Fruit fly (Drosophila melanogaster) whole organism, embryonic: ENCODE data around the gene Prx4.

ENCODE experiments used
- Blimp-1 ChIP-seq: fragments of 200-800 bp; sonication (Bioruptor generic); optimal IDR thresholded peaks from 3 replicates; lab custom pipeline; 2018; ENCODE audit warnings: missing biosample characterization, missing genetic modification characterization, mild to moderate bottlenecking, moderate library complexity, missing genetic modification reagents
- CG10147 ChIP-seq: fragments of 200-800 bp; sonication (Bioruptor generic); optimal IDR thresholded peaks from 2 replicates; lab custom pipeline; 2019; ENCODE audit warnings: missing biosample characterization, mild to moderate bottlenecking, missing genetic modification characterization, moderate library complexity
- CG11398 ChIP-seq: fragments of 200-800 bp; sonication (Bioruptor generic); optimal IDR thresholded peaks from 2 replicates; lab custom pipeline; 2016; ENCODE audit warnings: missing biosample characterization, missing genetic modification characterization
- CG12071 ChIP-seq: fragments of 200-800 bp; sonication (Bioruptor generic); optimal IDR thresholded peaks from 3 replicates; lab custom pipeline; 2018; ENCODE audit warnings: missing biosample characterization, mild to moderate bottlenecking, missing genetic modification characterization
- CG12219 ChIP-seq: fragments of 200-800 bp; sonication (Bioruptor generic); optimal IDR thresholded peaks from 3 replicates; lab custom pipeline; 2018; ENCODE audit warnings: missing biosample characterization, mild to moderate bottlenecking, missing genetic modification characterization
- CG12391 ChIP-seq: fragments of 200-800 bp; sonication (Bioruptor generic); optimal IDR thresholded peaks from 3 replicates; lab custom pipeline; 2018; ENCODE audit warnings: missing biosample characterization, mild to moderate bottlenecking, missing genetic modification characterization, moderate library complexity
- CG14860 ChIP-seq: fragments of 200-800 bp; sonication (Bioruptor generic); IDR thresholded peaks from 3 replicates; pipeline ENCODE4 v1.3.6; 2022; ENCODE audit warnings: missing biosample characterization, missing genetic modification characterization; ENCODE audit not compliant: partially characterized antibody
- CG1529 ChIP-seq: fragments of 200-800 bp; sonication (Bioruptor generic); optimal IDR thresholded peaks from 3 replicates; lab custom pipeline; 2018; ENCODE audit warnings: missing biosample characterization, missing genetic modification characterization
- CG15514 ChIP-seq: fragments of 200-800 bp; sonication (Bioruptor generic); optimal IDR thresholded peaks from 3 replicates; lab custom pipeline; 2017; ENCODE audit warnings: missing biosample characterization, missing genetic modification characterization, mild to moderate bottlenecking, moderate library complexity, missing genetic modification reagents
- CG1647 ChIP-seq: fragments of 200-800 bp; sonication (Bioruptor generic); optimal IDR thresholded peaks from 3 replicates; lab custom pipeline; 2016; ENCODE audit warnings: missing biosample characterization, missing genetic modification characterization
- CG17612 ChIP-seq: fragments of 200-800 bp; sonication (Bioruptor generic); IDR thresholded peaks from 2 replicates; pipeline ENCODE4 v1.3.6; 2022; ENCODE audit warnings: missing biosample characterization, missing genetic modification characterization
- CG2129 ChIP-seq: fragments of 200-800 bp; sonication (Bioruptor generic); IDR thresholded peaks from 2 replicates; pipeline ENCODE4 v1.3.6; 2022; ENCODE audit warnings: missing biosample characterization, missing genetic modification characterization; ENCODE audit not compliant: partially characterized antibody
- CG31365 ChIP-seq: fragments of 200-800 bp; sonication (Bioruptor generic); optimal IDR thresholded peaks from 2 replicates; lab custom pipeline; 2018; ENCODE audit warnings: missing biosample characterization, mild to moderate bottlenecking, missing genetic modification characterization
- CG32532 ChIP-seq: fragments of 200-800 bp; sonication (Bioruptor generic); IDR thresholded peaks from 2 replicates; pipeline ENCODE4 v1.3.6; 2022; ENCODE audit warnings: missing biosample characterization, missing genetic modification characterization
- CG4820 ChIP-seq: fragments of 200-800 bp; sonication (Bioruptor generic); optimal IDR thresholded peaks from 3 replicates; lab custom pipeline; 2016; ENCODE audit warnings: missing biosample characterization, missing genetic modification characterization
- CG5245 ChIP-seq: fragments of 200-800 bp; sonication (Bioruptor generic); optimal IDR thresholded peaks from 3 replicates; lab custom pipeline; 2016; ENCODE audit warnings: missing biosample characterization, missing genetic modification characterization
- CG6854 ChIP-seq: fragments of 200-800 bp; sonication (Bioruptor generic); optimal IDR thresholded peaks from 3 replicates; lab custom pipeline; 2017; ENCODE audit warnings: missing biosample characterization, mild to moderate bottlenecking, missing genetic modification characterization
- CG7963 ChIP-seq: fragments of 200-800 bp; sonication (Bioruptor generic); IDR thresholded peaks from 3 replicates; pipeline ENCODE4 v1.3.6; 2022; ENCODE audit warnings: missing biosample characterization, missing genetic modification characterization; ENCODE audit not compliant: partially characterized antibody
- CG8089 ChIP-seq: fragments of 200-800 bp; sonication (Bioruptor generic); optimal IDR thresholded peaks from 3 replicates; lab custom pipeline; 2016; ENCODE audit warnings: missing biosample characterization, missing genetic modification characterization
- CTCF ChIP-seq: fragments of 200-800 bp; sonication (Bioruptor generic); optimal IDR thresholded peaks from 2 replicates; lab custom pipeline; 2017; ENCODE audit warnings: missing biosample characterization, mild to moderate bottlenecking, missing genetic modification characterization, moderate library complexity
- D19B ChIP-seq: fragments of 200-800 bp; sonication (Bioruptor generic); optimal IDR thresholded peaks from 2 replicates; lab custom pipeline; 2017; ENCODE audit warnings: missing biosample characterization, mild to moderate bottlenecking, missing genetic modification characterization
- HLH4C ChIP-seq: fragments of 200-800 bp; sonication (Bioruptor generic); IDR thresholded peaks from 3 replicates; pipeline ENCODE4 v1.3.6; 2022; ENCODE audit warnings: missing biosample characterization, missing genetic modification characterization; ENCODE audit not compliant: partially characterized antibody
- Hmr ChIP-seq: fragments of 200-800 bp; sonication (Bioruptor generic); optimal IDR thresholded peaks from 3 replicates; lab custom pipeline; 2017; ENCODE audit warnings: mild to moderate bottlenecking, missing biosample characterization, missing genetic modification reagents, missing genetic modification characterization
- Jarid2 ChIP-seq: fragments of 200-800 bp; sonication (Bioruptor generic); optimal IDR thresholded peaks from 3 replicates; lab custom pipeline; 2017; ENCODE audit warnings: mild to moderate bottlenecking, missing biosample characterization, missing genetic modification reagents, missing genetic modification characterization
- PHDP ChIP-seq: fragments of 200-800 bp; sonication (Bioruptor generic); optimal IDR thresholded peaks from 3 replicates; lab custom pipeline; 2018; ENCODE audit warnings: missing biosample characterization, mild to moderate bottlenecking, missing genetic modification characterization, moderate library complexity
- Sin3A ChIP-seq: fragments of >200 bp; optimal IDR thresholded peaks from 2 replicates; lab custom pipeline; 2018
- Vsx1 ChIP-seq: fragments of 200-800 bp; sonication (Bioruptor generic); optimal IDR thresholded peaks from 2 replicates; lab custom pipeline; 2017; ENCODE audit warnings: missing biosample characterization, mild to moderate bottlenecking, missing genetic modification characterization, missing genetic modification reagents
- ash1 ChIP-seq: fragments of 200-800 bp; sonication (Bioruptor generic); optimal IDR thresholded peaks from 2 replicates; lab custom pipeline; 2018; ENCODE audit warnings: missing biosample characterization, mild to moderate bottlenecking, missing genetic modification characterization
- cas ChIP-seq: fragments of 200-800 bp; sonication (Bioruptor generic); IDR thresholded peaks from 2 replicates; pipeline ENCODE4 v1.3.6; 2022; ENCODE audit warnings: missing biosample characterization, missing genetic modification characterization
- caup ChIP-seq: fragments of 200-800 bp; sonication (Bioruptor generic); optimal IDR thresholded peaks from 3 replicates; lab custom pipeline; 2017; ENCODE audit warnings: missing biosample characterization, mild to moderate bottlenecking, missing genetic modification characterization, moderate library complexity; ENCODE audit not compliant: severe bottlenecking
- dan ChIP-seq: fragments of 200-800 bp; sonication (Bioruptor generic); IDR thresholded peaks from 2 replicates; pipeline ENCODE4 v1.3.6; 2022; ENCODE audit warnings: missing biosample characterization, missing genetic modification characterization
- ewg ChIP-seq: fragments of 200-800 bp; sonication (Bioruptor generic); optimal IDR thresholded peaks from 3 replicates; lab custom pipeline; 2017; ENCODE audit warnings: mild to moderate bottlenecking, missing biosample characterization, missing genetic modification reagents, missing genetic modification characterization
- fu2 ChIP-seq: fragments of 200-800 bp; sonication (Bioruptor generic); optimal IDR thresholded peaks from 2 replicates; lab custom pipeline; 2016; ENCODE audit warnings: missing biosample characterization, missing genetic modification characterization
- gcm ChIP-seq: fragments of 200-800 bp; sonication (Bioruptor generic); optimal IDR thresholded peaks from 2 replicates; lab custom pipeline; 2019; ENCODE audit warnings: missing biosample characterization, mild to moderate bottlenecking, missing genetic modification characterization, moderate library complexity
- gsb ChIP-seq: fragments of 200-800 bp; sonication (Bioruptor generic); IDR thresholded peaks from 2 replicates; pipeline ENCODE4 v1.3.6; 2022; ENCODE audit warnings: missing biosample characterization, missing genetic modification characterization
- hth ChIP-seq: fragments of >200 bp; optimal IDR thresholded peaks from 2 replicates; lab custom pipeline; 2017; ENCODE audit warnings: inconsistent platforms
- kay ChIP-seq: fragments of 200-800 bp; sonication (Bioruptor generic); optimal IDR thresholded peaks from 2 replicates; lab custom pipeline; 2016; ENCODE audit warnings: missing biosample characterization, missing genetic modification characterization
- lab ChIP-seq: fragments of 200-800 bp; sonication (Bioruptor generic); optimal IDR thresholded peaks from 3 replicates; lab custom pipeline; 2017; ENCODE audit warnings: missing biosample characterization, missing genetic modification characterization, mild to moderate bottlenecking, moderate library complexity, missing genetic modification reagents
- luna ChIP-seq: fragments of 200-800 bp; sonication (Bioruptor generic); optimal IDR thresholded peaks from 2 replicates; lab custom pipeline; 2016; ENCODE audit warnings: missing biosample characterization, missing genetic modification characterization
- odd ChIP-seq: fragments of 200-800 bp; sonication (Bioruptor generic); optimal IDR thresholded peaks from 2 replicates; lab custom pipeline; 2017; ENCODE audit warnings: missing biosample characterization, mild to moderate bottlenecking, missing genetic modification characterization
- pros ChIP-seq: fragments of 200-800 bp; sonication (Bioruptor generic); optimal IDR thresholded peaks from 3 replicates; lab custom pipeline; 2019; ENCODE audit warnings: missing biosample characterization, mild to moderate bottlenecking, missing genetic modification characterization, moderate library complexity
- schlank ChIP-seq: fragments of 200-800 bp; sonication (Bioruptor generic); optimal IDR thresholded peaks from 2 replicates; lab custom pipeline; 2018; ENCODE audit warnings: missing biosample characterization, mild to moderate bottlenecking, missing genetic modification characterization
- slbo ChIP-seq: fragments of 200-800 bp; sonication (Bioruptor generic); IDR thresholded peaks from 2 replicates; pipeline ENCODE4 v1.3.6; 2022; ENCODE audit warnings: missing biosample characterization, missing genetic modification characterization
- slou ChIP-seq: fragments of 200-800 bp; sonication (Bioruptor generic); optimal IDR thresholded peaks from 3 replicates; lab custom pipeline; 2016; ENCODE audit warnings: missing biosample characterization, missing genetic modification characterization
- slp2 ChIP-seq: fragments of 200-800 bp; sonication (Bioruptor generic); optimal IDR thresholded peaks from 2 replicates; lab custom pipeline; 2016; ENCODE audit warnings: missing biosample characterization, missing genetic modification characterization
- so ChIP-seq: fragments of 200-800 bp; sonication (Bioruptor generic); IDR thresholded peaks from 3 replicates; pipeline ENCODE4 v1.3.6; 2022; ENCODE audit warnings: missing biosample characterization, missing genetic modification characterization
- sug ChIP-seq: fragments of 200-800 bp; optimal IDR thresholded peaks from 2 replicates; lab custom pipeline; 2019; ENCODE audit warnings: missing biosample characterization, mild to moderate bottlenecking, missing genetic modification characterization, moderate library complexity
- tin ChIP-seq: fragments of 200-800 bp; sonication (Bioruptor generic); optimal IDR thresholded peaks from 3 replicates; lab custom pipeline; 2016; ENCODE audit warnings: missing biosample characterization, missing genetic modification characterization
- vfl ChIP-seq: fragments of 200-800 bp; sonication (Bioruptor generic); optimal IDR thresholded peaks from 2 replicates; lab custom pipeline; 2016; ENCODE audit warnings: missing biosample characterization, missing genetic modification characterization

The Prx4 gene

DNA sequence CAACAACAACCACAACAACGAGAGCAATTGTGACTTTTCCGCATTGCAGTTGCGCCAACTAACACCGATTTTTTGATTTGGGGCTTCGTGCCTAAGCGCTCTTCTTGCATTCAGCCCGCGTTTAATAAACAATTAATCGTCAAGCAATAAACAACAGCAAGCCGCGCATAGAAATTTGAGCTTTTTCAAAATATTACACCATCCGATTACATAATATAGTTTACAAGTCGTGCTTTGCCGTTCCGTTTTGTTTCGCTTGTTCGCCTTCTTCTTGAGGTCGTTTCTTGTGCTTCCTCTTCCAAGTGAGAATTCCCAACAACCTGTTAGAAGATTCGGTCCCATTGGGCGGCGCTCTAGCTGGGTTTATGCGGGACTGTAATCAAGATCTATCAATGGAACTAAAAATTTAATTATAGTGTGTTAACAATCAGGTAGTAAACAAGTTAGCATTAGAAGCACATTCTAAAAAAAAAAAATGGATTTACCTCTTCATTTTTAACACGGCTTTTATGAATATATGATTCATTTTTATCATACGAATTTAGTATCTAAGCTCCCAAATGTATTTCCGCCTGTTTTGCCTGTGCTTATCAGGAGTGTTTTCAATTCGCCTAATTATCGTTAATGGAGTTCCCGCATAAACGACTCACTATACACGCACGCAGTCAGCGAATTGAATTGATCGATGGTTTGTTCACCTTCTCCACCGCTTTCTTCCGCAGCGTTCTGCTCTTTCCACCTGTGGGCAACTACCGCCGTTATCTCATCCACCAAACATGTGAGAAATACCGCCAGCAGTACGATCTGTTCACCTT lies 6.2 kb upstream of the Prx4 start (continued):
- peak; percentile 30 for TF ChIP-seq slp2 (GFP tag; lab: Kevin White, UChicago)
- TF ChIP-seq hth, result no peak
- TF ChIP-seq CG12071 (GFP tag; lab: Kevin White, UChicago), result peak; percentile 67
- TF ChIP-seq odd (GFP tag; lab: Kevin White, UChicago), result peak; percentile 89
- TF ChIP-seq CG5245 (GFP tag; lab: Kevin White, UChicago), result peak; percentile 57
- no peak for TF ChIP-seq CG14860
- peak; percentile 27 for TF ChIP-seq CTCF (GFP tag; lab: Kevin White, UChicago)
- TF ChIP-seq PHDP (tag; lab: Kevin White, UChicago), result peak; percentile 93
- peak; percentile 46 for TF ChIP-seq CG11398
- peak; percentile 47 for TF ChIP-seq fu2
- TF ChIP-seq CG17612 (GFP tag; lab: Robert Waterston, UW), result no peak
- peak; percentile 90 for TF ChIP-seq CG10147 (GFP tag; lab: Kevin White, UChicago)
- TF ChIP-seq kay (GFP tag; lab: Kevin White, UChicago), result peak; percentile 60
- peak; percentile 88 for TF ChIP-seq gcm
- TF ChIP-seq sug (tag; lab: Kevin White, UChicago), result peak; percentile 85
- TF ChIP-seq CG15514 (GFP tag; lab: Kevin White, UChicago), result peak; percentile 78
- peak; percentile 42 for TF ChIP-seq CG1647 (GFP tag; lab: Kevin White, UChicago)
- TF ChIP-seq Hmr, result peak; percentile 89
- TF ChIP-seq Jarid2 (GFP tag; lab: Kevin White, UChicago), result peak; percentile 68
- peak; percentile 77 for TF ChIP-seq slbo (GFP tag; lab: Robert Waterston, UW)
- peak; percentile 73 for TF ChIP-seq D19B (GFP tag; lab: Kevin White, UChicago)
- peak; percentile 86 for TF ChIP-seq CG12219 (GFP tag; lab: Kevin White, UChicago)
- peak; percentile 65 for TF ChIP-seq schlank (tag; lab: Kevin White, UChicago)
- TF ChIP-seq CG8089 (GFP tag; lab: Kevin White, UChicago), result peak; percentile 11
- peak; percentile 43 for TF ChIP-seq slou (GFP tag; lab: Kevin White, UChicago)
- peak; percentile 89 for TF ChIP-seq CG12391 (tag; lab: Kevin White, UChicago)
- TF ChIP-seq vfl (GFP tag; lab: Kevin White, UChicago), result peak; percentile 41
- peak; percentile 78 for TF ChIP-seq CG1529
- TF ChIP-seq gsb, result no peak
- no peak for TF ChIP-seq ash1 (GFP tag; lab: Kevin White, UChicago)
- peak; percentile 58 for TF ChIP-seq ewg (GFP tag; lab: Kevin White, UChicago)
- peak; percentile 73 for TF ChIP-seq Vsx1 (GFP tag; lab: Kevin White, UChicago)
- TF ChIP-seq CG31365 (tag; lab: Kevin White, UChicago), result peak; percentile 56
- TF ChIP-seq CG4820 (GFP tag; lab: Kevin White, UChicago), result peak; percentile 99
- TF ChIP-seq CG6854 (GFP tag; lab: Kevin White, UChicago), result peak; percentile 87
- no peak for TF ChIP-seq CG2129 (GFP tag; lab: Robert Waterston, UW)
- no peak for TF ChIP-seq luna
- TF ChIP-seq so (GFP tag; lab: Robert Waterston, UW), result peak; percentile 89
- TF ChIP-seq Sin3A (lab: Kevin White, UChicago), result no peak
- peak; percentile 78 for TF ChIP-seq tin (GFP tag; lab: Kevin White, UChicago)
- peak; percentile 88 for TF ChIP-seq Blimp-1
- peak; percentile 76 for TF ChIP-seq CG32532 (GFP tag; lab: Robert Waterston, UW)
- no peak for TF ChIP-seq dan (GFP tag; lab: Robert Waterston, UW)
- TF ChIP-seq cas (GFP tag; lab: Robert Waterston, UW), result no peak
- no peak for TF ChIP-seq CG7963 (GFP tag; lab: Robert Waterston, UW)
- TF ChIP-seq caup, result peak; percentile 85
- TF ChIP-seq HLH4C (GFP tag; lab: Robert Waterston, UW), result no peak
- peak; percentile 57 for TF ChIP-seq pros (GFP tag; lab: Kevin White, UChicago)
- peak; percentile 92 for TF ChIP-seq lab (GFP tag; lab: Kevin White, UChicago)
